Worm (Caenorhabditis elegans) whole organism, L3 larva: ENCODE results near the gene ugt-64.

Source experiments
- R02D3.7 ChIP-seq: fragments of 150-350 bp; optimal IDR thresholded peaks from 2 replicates; lab custom pipeline; 2014; ENCODE audit warnings: missing biosample characterization, missing genetic modification characterization
- ZK546.5 ChIP-seq: sonication (generic microtip); optimal IDR thresholded peaks from 2 replicates; lab custom pipeline; 2017; ENCODE audit warnings: missing biosample characterization, missing genetic modification characterization
- aly-2 ChIP-seq: fragments of 150-350 bp; optimal IDR thresholded peaks from 2 replicates; lab custom pipeline; 2014; ENCODE audit warnings: missing biosample characterization, missing genetic modification characterization
- ama-1 ChIP-seq: fragments of 150-350 bp; optimal IDR thresholded peaks from 2 replicates; lab custom pipeline; 2018
- ceh-16 ChIP-seq: sonication (generic microtip); optimal IDR thresholded peaks from 2 replicates; lab custom pipeline; 2017; ENCODE audit warnings: missing biosample characterization, missing genetic modification characterization
- ceh-28 ChIP-seq: fragments of 150-350 bp; optimal IDR thresholded peaks from 2 replicates; lab custom pipeline; 2014; ENCODE audit warnings: missing biosample characterization, missing genetic modification reagents, missing genetic modification characterization
- ceh-82 ChIP-seq: fragments of 150-350 bp; optimal IDR thresholded peaks from 2 replicates; lab custom pipeline; 2014; ENCODE audit warnings: missing biosample characterization, missing genetic modification characterization
- ceh-9 ChIP-seq: sonication (generic microtip); optimal IDR thresholded peaks from 2 replicates; lab custom pipeline; 2018; ENCODE audit warnings: missing biosample characterization, missing genetic modification characterization
- daf-12 ChIP-seq: fragments of 150-350 bp; optimal IDR thresholded peaks from 2 replicates; lab custom pipeline; 2014; ENCODE audit warnings: missing biosample characterization, missing genetic modification reagents, missing genetic modification characterization
- egl-27 ChIP-seq: sonication (generic microtip); optimal IDR thresholded peaks from 4 replicates; lab custom pipeline; 2017; ENCODE audit warnings: missing biosample characterization, missing genetic modification reagents, missing genetic modification characterization
- egl-5 ChIP-seq: fragments of 150-350 bp; optimal IDR thresholded peaks from 2 replicates; lab custom pipeline; 2017; ENCODE audit warnings: missing biosample characterization, missing genetic modification reagents, missing genetic modification characterization, inconsistent platforms
- elt-1 ChIP-seq: fragments of 150-350 bp; optimal IDR thresholded peaks from 2 replicates; lab custom pipeline; 2014; ENCODE audit warnings: missing biosample characterization, missing genetic modification characterization
- elt-2 ChIP-seq: sonication (generic microtip); optimal IDR thresholded peaks from 2 replicates; lab custom pipeline; 2016; ENCODE audit warnings: missing genetic modification reagents, mild to moderate bottlenecking, missing genetic modification characterization, missing compliant biosample characterization
- elt-3 ChIP-seq, 3 experiments: fragments of 150-350 bp in 1 of 3; sonication (generic microtip) in 2 of 3; optimal IDR thresholded peaks; 2 replicates in 2 of 3; 4 replicates in 1 of 3; lab custom pipeline; 2014 to 2017; ENCODE audit warnings: missing biosample characterization in 3 of 3, missing genetic modification characterization in 3 of 3
- fkh-10 ChIP-seq: sonication (generic microtip); optimal IDR thresholded peaks from 2 replicates; lab custom pipeline; 2017; ENCODE audit warnings: missing biosample characterization, missing genetic modification reagents, missing genetic modification characterization
- lin-15B ChIP-seq: fragments of 150-350 bp; optimal IDR thresholded peaks from 2 replicates; lab custom pipeline; 2014; ENCODE audit warnings: missing biosample characterization, missing genetic modification characterization
- lin-39 ChIP-seq: fragments of 150-350 bp; optimal IDR thresholded peaks from 2 replicates; lab custom pipeline; 2018; ENCODE audit warnings: missing biosample characterization, missing genetic modification reagents, missing genetic modification characterization
- mdl-1 ChIP-seq: fragments of 150-350 bp; optimal IDR thresholded peaks from 2 replicates; lab custom pipeline; 2014; ENCODE audit warnings: missing biosample characterization, missing genetic modification characterization
- mml-1 ChIP-seq: fragments of 150-350 bp; sonication (generic microtip); optimal IDR thresholded peaks from 3 replicates; lab custom pipeline; 2014; ENCODE audit warnings: missing biosample characterization, missing genetic modification characterization
- nfya-1 ChIP-seq: sonication (generic microtip); optimal IDR thresholded peaks from 2 replicates; lab custom pipeline; 2017; ENCODE audit warnings: missing genetic modification characterization, mild to moderate bottlenecking, missing compliant biosample characterization, antibody characterized with exemption, moderate library complexity; ENCODE audit not compliant: insufficient read depth
- nhr-23 ChIP-seq: fragments of 150-350 bp; optimal IDR thresholded peaks from 2 replicates; lab custom pipeline; 2014; ENCODE audit warnings: missing biosample characterization, missing genetic modification reagents, missing genetic modification characterization
- nhr-237 ChIP-seq: fragments of 150-350 bp; optimal IDR thresholded peaks from 2 replicates; lab custom pipeline; 2014; ENCODE audit warnings: missing biosample characterization, missing genetic modification characterization
- nhr-25 ChIP-seq: sonication (generic microtip); optimal IDR thresholded peaks from 2 replicates; lab custom pipeline; 2017; ENCODE audit warnings: missing biosample characterization, missing genetic modification characterization
- nhr-28 ChIP-seq: fragments of 150-350 bp; optimal IDR thresholded peaks from 2 replicates; lab custom pipeline; 2014; ENCODE audit warnings: missing biosample characterization, missing genetic modification characterization
- nhr-76 ChIP-seq: fragments of 150-350 bp; sonication (generic microtip); optimal IDR thresholded peaks from 5 replicates; lab custom pipeline; 2014; ENCODE audit warnings: missing biosample characterization, missing genetic modification characterization
- nhr-77 ChIP-seq: fragments of 150-350 bp; optimal IDR thresholded peaks from 2 replicates; lab custom pipeline; 2014; ENCODE audit warnings: missing biosample characterization, missing genetic modification characterization
- pqm-1 ChIP-seq: fragments of 150-350 bp; optimal IDR thresholded peaks from 2 replicates; lab custom pipeline; 2017; ENCODE audit warnings: missing biosample characterization, missing genetic modification characterization, inconsistent platforms
- sea-2 ChIP-seq: fragments of 150-350 bp; sonication (generic microtip); optimal IDR thresholded peaks from 4 replicates; lab custom pipeline; 2014; ENCODE audit warnings: missing biosample characterization, missing genetic modification reagents, missing genetic modification characterization
- skn-1 ChIP-seq: fragments of 150-350 bp; optimal IDR thresholded peaks from 2 replicates; lab custom pipeline; 2014; ENCODE audit warnings: missing biosample characterization, missing genetic modification characterization
- snpc-4 ChIP-seq: fragments of 150-350 bp; optimal IDR thresholded peaks from 2 replicates; lab custom pipeline; 2014; ENCODE audit warnings: missing biosample characterization, missing genetic modification characterization
- tbx-2 ChIP-seq: sonication (generic microtip); optimal IDR thresholded peaks from 2 replicates; lab custom pipeline; 2016; ENCODE audit warnings: mild to moderate bottlenecking, missing genetic modification characterization, missing compliant biosample characterization
- unc-39 ChIP-seq: sonication (generic microtip); optimal IDR thresholded peaks from 4 replicates; lab custom pipeline; 2017; ENCODE audit warnings: missing biosample characterization, missing genetic modification characterization
- unc-62 ChIP-seq: fragments of 150-350 bp; sonication (generic microtip); optimal IDR thresholded peaks from 4 replicates; lab custom pipeline; 2014; ENCODE audit warnings: missing biosample characterization, missing genetic modification reagents, missing genetic modification characterization
- zag-1 ChIP-seq: fragments of 150-350 bp; optimal IDR thresholded peaks from 2 replicates; lab custom pipeline; 2014; ENCODE audit warnings: missing biosample characterization, missing genetic modification characterization
- ztf-4 ChIP-seq: fragments of 150-350 bp; optimal IDR thresholded peaks from 2 replicates; lab custom pipeline; 2014; ENCODE audit warnings: missing biosample characterization, missing genetic modification characterization

ugt-64 gene

DNA sequence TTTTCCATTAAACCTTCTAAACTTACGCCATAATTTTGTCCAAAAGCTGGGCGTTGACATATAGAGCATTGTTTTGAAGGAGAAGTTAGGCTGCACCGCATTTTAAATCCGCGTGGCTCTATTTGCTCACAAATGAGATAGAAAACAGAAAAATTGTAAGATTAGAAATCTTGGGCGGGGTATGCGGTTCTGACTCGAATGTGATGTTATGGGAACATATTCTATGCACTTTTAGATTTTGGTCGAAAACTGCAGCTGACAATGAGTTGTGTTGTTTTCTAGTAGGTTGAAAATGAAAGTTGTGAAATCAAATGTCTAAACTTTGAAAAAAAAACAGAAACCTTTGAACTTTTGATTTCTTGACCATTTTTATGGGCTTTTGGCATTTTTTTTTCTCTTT is 37.2 kb upstream of the ugt-64 start, which contains the start of gene nhr-222:
Gene nhr-222 (minus strand): TSS at position 101 of the 400 bp plus-strand sequence.
- TF ChIP-seq nhr-28 (tag; lab: Kevin White, UChicago) (no peak), ZK546.5 (tag; lab: Kevin White, UChicago) (no peak), nhr-77 (tag; lab: Kevin White, UChicago) (no peak), elt-2 (tag; lab: Kevin White, UChicago) (no peak), nhr-237 (tag; lab: Kevin White, UChicago) (no peak), lin-15B (tag; lab: Kevin White, UChicago) (no peak), sea-2 (GFP tag; lab: Kevin White, UChicago) (no peak), elt-3 (tag; optimal IDR thresholded peaks at IDR 0.05; lab: Kevin White, UChicago) (no peak), elt-1 (tag; lab: Kevin White, UChicago) (no peak), ceh-28 (no peak), ceh-82 (tag; lab: Kevin White, UChicago) (no peak), skn-1 (tag; lab: Kevin White, UChicago) (no peak), egl-27 (tag; lab: Kevin White, UChicago) (no peak), unc-39 (tag; lab: Kevin White, UChicago) (no peak), mml-1 (tag; lab: Kevin White, UChicago) (no peak), nhr-25 (tag; lab: Kevin White, UChicago) (no peak), R02D3.7 (tag; lab: Kevin White, UChicago) (no peak), unc-62 (GFP tag; lab: Kevin White, UChicago) (no peak), tbx-2 (tag; lab: Kevin White, UChicago) (no peak), pqm-1 (tag; lab: Kevin White, UChicago) (no peak)

DNA sequence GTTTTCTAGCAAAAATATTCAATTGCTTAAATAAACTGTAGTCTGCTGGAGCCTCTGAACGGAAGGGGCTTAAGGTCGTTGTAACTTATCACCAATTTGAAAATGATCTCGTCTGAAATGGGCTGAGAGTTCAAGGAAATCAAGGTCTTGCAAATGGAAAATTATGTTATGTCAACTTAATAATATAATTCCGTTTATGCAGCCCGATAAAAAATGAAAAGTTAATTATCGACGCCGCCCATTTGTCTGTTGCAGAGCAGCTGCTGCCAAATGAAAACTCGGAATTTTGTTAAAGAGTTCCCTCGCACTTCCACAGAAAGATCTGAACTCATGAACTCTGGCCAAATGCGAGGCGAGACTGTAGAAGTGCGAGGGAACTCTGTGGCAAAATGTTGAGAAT is 35.0 kb upstream of the ugt-64 start, which contains the start of gene srbc-67:
Gene srbc-67 (minus strand): TSS at position 101 of the 400 bp plus-strand sequence.
- TF ChIP-seq unc-39 (tag; lab: Kevin White, UChicago) = no peak
- TF ChIP-seq ceh-16 = no peak
- TF ChIP-seq egl-5 = no peak
- TF ChIP-seq mdl-1 = no peak
- TF ChIP-seq R02D3.7 (tag; lab: Kevin White, UChicago) = no peak
- TF ChIP-seq lin-39 (tag; lab: Kevin White, UChicago) = no peak
- TF ChIP-seq ztf-4 = no peak
- TF ChIP-seq ceh-9 (tag; lab: Kevin White, UChicago) = no peak
- no peak for TF ChIP-seq nhr-23 (tag; lab: Kevin White, UChicago)
- TF ChIP-seq snpc-4 (tag; lab: Kevin White, UChicago) = no peak
- TF ChIP-seq nfya-1 (tag; lab: Kevin White, UChicago) = no peak
- TF ChIP-seq ama-1 = no peak
- no peak for TF ChIP-seq ceh-28
- no peak for TF ChIP-seq unc-62 (GFP tag; lab: Kevin White, UChicago)
- no peak for TF ChIP-seq nhr-28 (tag; lab: Kevin White, UChicago)
- no peak for TF ChIP-seq nhr-237 (tag; lab: Kevin White, UChicago)
- TF ChIP-seq fkh-10 (GFP tag; lab: Kevin White, UChicago) = no peak
- no peak for TF ChIP-seq ceh-82 (tag; lab: Kevin White, UChicago)

DNA sequence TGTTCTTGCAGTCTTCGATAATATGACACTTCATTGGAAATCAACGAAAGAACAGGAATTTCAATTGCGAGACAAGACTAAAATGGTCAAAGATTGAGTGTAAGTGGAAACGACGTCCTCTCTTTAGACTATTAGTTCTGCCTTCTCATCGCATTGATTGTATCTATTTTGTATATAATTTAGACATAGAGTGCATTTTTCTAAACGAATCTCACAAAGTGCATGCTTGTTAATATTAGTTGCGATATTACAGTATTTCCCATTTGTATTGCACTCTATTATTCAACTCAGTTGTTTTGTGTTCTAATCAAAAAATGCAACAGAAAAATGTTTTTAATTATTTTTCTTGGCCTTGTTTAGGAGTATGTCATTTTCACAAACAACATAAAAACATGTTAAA is 32.2 kb upstream of the ugt-64 start, which contains the start of gene nhr-93:
Gene nhr-93 (minus strand): TSS at position 101 of the 400 bp plus-strand sequence.
- TF ChIP-seq nhr-77 (tag; lab: Kevin White, UChicago) (no peak), mml-1 (tag; lab: Kevin White, UChicago) (no peak), nhr-76 (tag; lab: Kevin White, UChicago) (no peak), mdl-1 (no peak), nhr-28 (tag; lab: Kevin White, UChicago) (no peak)

DNA sequence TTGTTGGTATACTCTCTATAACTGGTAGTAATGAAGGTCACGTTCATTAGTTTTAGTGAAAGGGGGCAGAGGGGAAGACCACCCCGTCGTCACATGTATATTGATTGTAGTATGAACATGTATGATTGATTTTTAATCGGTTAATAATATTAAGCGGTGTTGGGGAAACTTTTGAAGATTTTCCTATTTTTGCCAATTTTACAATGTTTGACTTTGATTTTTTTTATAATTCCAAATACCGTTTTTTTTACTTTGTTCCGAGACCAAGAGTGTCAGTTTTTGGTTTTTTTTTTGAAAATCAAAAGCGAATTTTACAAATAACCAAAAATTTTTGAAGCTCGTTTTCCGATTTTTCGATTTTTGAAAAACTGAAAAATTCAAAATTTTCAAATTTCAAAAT is 29.1 kb upstream of the ugt-64 start, which contains the start of gene nhr-221:
Gene nhr-221 (minus strand): TSS at position 101 of the 400 bp plus-strand sequence.
- no peak for TF ChIP-seq daf-12 (tag; lab: Kevin White, UChicago)
- no peak for TF ChIP-seq egl-27 (tag; lab: Kevin White, UChicago)
- no peak for TF ChIP-seq aly-2
- TF ChIP-seq unc-62 (GFP tag; lab: Kevin White, UChicago) = no peak
- TF ChIP-seq unc-39 (tag; lab: Kevin White, UChicago) = no peak
- no peak for TF ChIP-seq snpc-4 (tag; lab: Kevin White, UChicago)
- no peak for TF ChIP-seq zag-1 (tag; lab: Kevin White, UChicago)
- no peak for TF ChIP-seq nhr-25 (tag; lab: Kevin White, UChicago)
- TF ChIP-seq ceh-16 = no peak
- no peak for TF ChIP-seq nhr-77 (tag; lab: Kevin White, UChicago)
- TF ChIP-seq nhr-28 (tag; lab: Kevin White, UChicago) = no peak
